Worm (Caenorhabditis elegans) whole organism, L2 larva: Measurements from ENCODE around the gene K07H8.5.

ENCODE experiments used
- lin-11 ChIP-seq: fragments of 150-350 bp; sonication (generic microtip); optimal IDR thresholded peaks from 2 replicates; lab custom pipeline; 2014; ENCODE audit warnings: missing biosample characterization, missing genetic modification characterization, inconsistent platforms, mixed read lengths
- lsy-2 ChIP-seq, 2 experiments: fragments of 150-350 bp in 1 of 2; sonication (generic microtip) in 1 of 2; optimal IDR thresholded peaks; 2 replicates each; lab custom pipeline; 2014 to 2017; ENCODE audit warnings: missing biosample characterization in 2 of 2, missing genetic modification characterization in 2 of 2

- TF ChIP-seq lsy-2 (tag; optimal IDR thresholded peaks at IDR 0.05; lab: Kevin White, UChicago): no peak
- TF ChIP-seq lin-11 (tag; lab: Kevin White, UChicago): no peak
Measured at ce11 chrIV:8294650-8295049, 26.5 kb downstream of the K07H8.5 start, which contains the start of gene tbce-1.
